Fruit fly (Drosophila melanogaster) whole organism: ENCODE measurements around the gene Set8.

Source experiments
- CG8478 ChIP-seq: fragments of >200 bp; optimal IDR thresholded peaks from 2 replicates; lab custom pipeline; 2018; ENCODE audit warnings: inconsistent platforms
- Dll ChIP-seq: fragments of >200 bp; optimal IDR thresholded peaks from 2 replicates; lab custom pipeline; 2017
- EcR ChIP-seq, 2 experiments: fragments of >200 bp; optimal IDR thresholded peaks; 2 replicates each; lab custom pipeline; 2017; ENCODE audit warnings: missing biosample characterization in 2 of 2, missing genetic modification characterization in 2 of 2, missing genetic modification reagents in 2 of 2
- pan ChIP-seq: fragments of >200 bp; optimal IDR thresholded peaks from 2 replicates; lab custom pipeline; 2017
- psq ChIP-seq: fragments of >200 bp; optimal IDR thresholded peaks from 2 replicates; lab custom pipeline; 2017
- usp ChIP-seq: fragments of >200 bp; optimal IDR thresholded peaks from 2 replicates; lab custom pipeline; 2017; ENCODE audit warnings: missing biosample characterization, missing genetic modification characterization, mixed read lengths

Gene Set8

DNA sequence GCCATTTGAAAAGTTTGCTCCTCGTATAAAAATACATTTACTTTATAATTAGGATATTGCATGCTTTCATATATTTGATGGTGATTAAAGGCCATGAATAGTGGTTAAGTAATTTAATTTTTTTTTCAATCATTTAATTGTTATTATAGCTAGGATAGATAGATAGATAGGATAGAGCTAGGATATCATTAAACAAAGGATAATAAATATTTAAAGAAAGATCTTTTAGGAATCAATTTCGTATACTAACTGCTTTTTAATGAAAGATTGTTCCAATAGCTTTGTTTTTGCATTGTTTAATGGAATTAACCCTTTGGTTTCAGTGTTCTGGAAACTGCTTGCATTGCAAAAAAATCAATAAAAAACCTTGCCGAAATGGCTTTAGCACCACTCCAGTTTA, 38.8 kb downstream of the Set8 start:
- no peak for TF ChIP-seq EcR (GFP tag; optimal IDR thresholded peaks at IDR 0.05; lab: Kevin White, UChicago)
- TF ChIP-seq psq (lab: Kevin White, UChicago): no peak
- TF ChIP-seq usp (GFP tag; lab: Kevin White, UChicago): no peak
- no peak for TF ChIP-seq Dll (lab: Kevin White, UChicago)
- TF ChIP-seq CG8478 (lab: Kevin White, UChicago): no peak

DNA sequence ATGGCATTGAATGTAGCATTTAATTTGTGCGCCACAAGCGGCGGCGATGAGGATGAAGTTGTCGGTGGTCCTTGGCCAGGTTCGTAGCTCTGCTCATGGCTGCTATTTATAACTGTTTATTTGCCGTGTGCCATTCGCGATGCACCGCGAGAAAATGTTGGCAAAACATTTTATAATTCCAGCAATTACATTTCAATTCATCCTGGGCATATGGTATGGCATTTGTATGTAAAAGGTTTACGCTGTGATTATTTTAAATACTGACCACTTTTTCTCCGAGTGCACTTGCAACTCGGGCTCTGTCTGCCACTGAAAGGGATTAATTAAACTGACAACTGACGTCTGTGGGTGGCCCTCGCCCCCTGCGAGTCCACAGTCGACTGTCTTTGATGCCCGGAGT, 40.8 kb downstream of the Set8 start:
- no peak for TF ChIP-seq usp (GFP tag; lab: Kevin White, UChicago)
- no peak for TF ChIP-seq EcR (GFP tag; optimal IDR thresholded peaks at IDR 0.05; lab: Kevin White, UChicago)
- no peak for TF ChIP-seq Dll (lab: Kevin White, UChicago)
- TF ChIP-seq pan (lab: Kevin White, UChicago): no peak
- no peak for TF ChIP-seq CG8478 (lab: Kevin White, UChicago)
- no peak for TF ChIP-seq psq (lab: Kevin White, UChicago)

DNA sequence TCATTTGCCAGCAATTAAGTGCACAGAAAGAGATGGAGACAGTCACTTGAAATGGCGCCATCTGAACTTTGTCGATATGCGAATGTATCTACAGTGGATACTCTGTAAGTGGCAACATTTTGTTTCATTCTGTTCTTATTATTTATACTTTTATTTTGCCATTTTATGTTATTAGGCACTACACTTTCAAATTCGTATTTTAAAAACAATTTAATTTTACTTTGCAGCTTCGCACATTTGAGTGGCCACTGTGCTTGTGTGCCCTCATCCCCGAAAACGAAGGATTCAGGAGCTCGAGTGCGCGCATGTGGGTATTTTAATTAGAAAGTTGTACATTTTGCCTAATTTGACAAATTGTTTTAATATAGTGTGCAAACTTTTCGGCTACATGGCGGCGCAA, 41.6 kb downstream of the Set8 start:
- no peak for TF ChIP-seq EcR (GFP tag; optimal IDR thresholded peaks at IDR 0.05; lab: Kevin White, UChicago)
- TF ChIP-seq usp (GFP tag; lab: Kevin White, UChicago): no peak
- TF ChIP-seq psq (lab: Kevin White, UChicago): no peak
- TF ChIP-seq Dll (lab: Kevin White, UChicago): no peak
- TF ChIP-seq pan (lab: Kevin White, UChicago): no peak
- no peak for TF ChIP-seq CG8478 (lab: Kevin White, UChicago)

DNA sequence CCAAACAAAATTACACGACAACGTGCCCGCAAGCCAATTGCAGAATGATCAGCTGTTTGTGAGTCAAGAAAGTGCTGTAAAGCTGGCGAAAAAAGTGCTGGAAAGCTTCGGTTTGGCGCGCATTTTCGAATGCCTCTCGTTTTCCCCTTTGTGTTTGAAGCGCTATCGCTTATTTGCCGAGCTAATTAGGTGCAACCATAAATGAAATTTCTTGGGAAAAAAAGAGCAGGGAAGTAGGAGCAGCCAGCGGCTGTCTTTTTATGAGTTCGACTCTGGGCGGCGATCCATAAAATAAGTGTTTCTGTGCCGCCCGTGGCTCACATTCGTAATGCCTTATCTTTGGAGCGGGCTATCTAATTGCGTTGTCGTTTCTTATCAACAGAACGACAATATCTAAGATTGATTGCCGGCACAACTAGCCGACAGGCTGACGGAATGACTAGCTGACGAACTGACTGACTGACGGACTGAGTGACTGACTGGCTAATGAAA, 45.9 kb downstream of the Set8 start, which contains the start of gene Dnaaf5:
Gene Dnaaf5, minus strand, starts transcription at position 46 of the 492 bp plus-strand sequence.
- TF ChIP-seq CG8478 (lab: Kevin White, UChicago) (no peak), usp (GFP tag; lab: Kevin White, UChicago) (no peak), EcR (GFP tag; optimal IDR thresholded peaks at IDR 0.05; lab: Kevin White, UChicago) (no peak), pan (lab: Kevin White, UChicago) (no peak), psq (lab: Kevin White, UChicago) (no peak), Dll (lab: Kevin White, UChicago) (no peak)

DNA sequence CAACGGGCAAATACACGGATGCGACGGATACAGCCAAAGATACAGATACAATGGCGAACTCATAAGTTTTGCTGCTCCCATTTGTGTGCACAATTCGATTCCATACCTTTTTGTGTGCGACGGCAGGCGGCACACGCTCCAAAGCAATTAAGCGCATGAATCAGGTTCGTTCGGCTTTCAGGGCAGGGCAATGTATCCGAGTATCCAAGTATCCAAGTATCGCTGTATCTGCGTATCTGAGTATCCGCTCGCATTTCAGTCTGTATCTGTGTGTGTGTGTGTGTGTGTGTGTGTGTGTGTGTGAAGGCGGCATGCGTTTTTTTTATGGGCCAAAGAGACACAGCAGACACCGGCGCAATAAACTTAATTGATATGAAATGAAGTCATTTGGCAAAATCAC, 47.3 kb downstream of the Set8 start:
- TF ChIP-seq usp (GFP tag; lab: Kevin White, UChicago) (no peak), EcR (GFP tag; optimal IDR thresholded peaks at IDR 0.05; lab: Kevin White, UChicago) (no peak), psq (lab: Kevin White, UChicago) (no peak), CG8478 (lab: Kevin White, UChicago) (no peak), Dll (lab: Kevin White, UChicago) (no peak), pan (lab: Kevin White, UChicago) (no peak)

DNA sequence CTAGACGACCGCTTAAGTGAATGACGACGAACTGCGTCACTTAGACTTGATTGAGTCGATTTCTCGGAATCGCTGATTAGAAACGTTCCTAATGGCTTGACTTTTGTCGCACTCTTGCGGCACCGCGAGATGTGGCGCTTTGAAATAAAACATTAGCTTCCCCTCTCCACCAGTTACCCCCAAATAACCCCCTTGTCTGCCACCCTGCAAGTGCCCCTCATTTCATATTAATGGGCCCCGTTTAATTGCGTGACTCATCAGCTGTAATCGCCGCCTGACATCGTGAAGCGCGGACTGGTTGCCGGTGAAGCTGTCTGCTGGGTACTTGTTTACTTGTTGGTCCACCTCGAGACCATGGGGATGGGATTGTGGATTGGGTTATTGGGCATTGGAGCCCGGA, 48.3 kb downstream of the Set8 start:
- TF ChIP-seq pan (lab: Kevin White, UChicago): no peak
- TF ChIP-seq psq (lab: Kevin White, UChicago): no peak
- TF ChIP-seq CG8478 (lab: Kevin White, UChicago): no peak
- TF ChIP-seq Dll (lab: Kevin White, UChicago): no peak
- TF ChIP-seq usp (GFP tag; lab: Kevin White, UChicago): no peak
- TF ChIP-seq EcR (GFP tag; optimal IDR thresholded peaks at IDR 0.05; lab: Kevin White, UChicago): no peak

DNA sequence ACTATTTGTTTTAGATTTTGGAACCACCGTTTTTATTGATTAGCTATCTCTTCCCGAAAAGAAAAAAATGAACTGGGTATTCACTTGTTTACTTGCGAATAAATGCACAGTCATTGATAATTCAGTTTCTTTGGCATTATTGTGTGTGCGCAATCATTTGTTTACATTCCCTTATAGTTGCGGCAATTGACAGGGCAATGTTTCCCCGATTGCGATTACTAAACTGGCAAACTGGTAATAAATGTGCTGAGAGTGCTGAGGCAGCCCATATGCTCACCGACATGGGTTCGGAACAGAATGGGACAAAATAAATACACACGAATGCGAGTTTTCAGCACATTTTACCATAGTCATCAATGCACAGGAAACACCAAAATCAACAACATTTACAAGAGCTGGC, 50.1 kb downstream of the Set8 start:
- TF ChIP-seq psq (lab: Kevin White, UChicago) (no peak), Dll (lab: Kevin White, UChicago) (no peak), usp (GFP tag; lab: Kevin White, UChicago) (no peak), pan (lab: Kevin White, UChicago) (no peak)

DNA sequence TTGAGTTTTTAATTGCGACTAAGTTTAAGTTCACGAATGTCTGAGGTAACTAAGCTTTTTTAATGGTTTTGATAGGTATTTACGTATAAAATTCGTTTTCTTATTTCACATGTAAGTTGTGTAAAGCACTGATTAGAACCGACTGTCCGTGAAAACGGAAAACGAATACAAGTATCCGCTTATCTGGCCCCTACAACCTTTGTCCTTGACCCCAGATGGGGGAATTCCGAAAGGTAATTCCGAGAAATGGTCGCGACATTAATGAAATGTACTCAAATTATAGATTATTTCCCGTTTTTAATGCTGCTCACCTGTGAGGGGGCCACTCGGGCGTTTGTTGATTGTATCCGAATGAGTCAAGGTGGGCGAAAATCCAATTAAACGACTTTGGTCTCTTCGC, 51.0 kb downstream of the Set8 start:
- TF ChIP-seq Dll (lab: Kevin White, UChicago): no peak
- no peak for TF ChIP-seq pan (lab: Kevin White, UChicago)
- TF ChIP-seq CG8478 (lab: Kevin White, UChicago): no peak
- TF ChIP-seq EcR (GFP tag; optimal IDR thresholded peaks at IDR 0.05; lab: Kevin White, UChicago): no peak
- TF ChIP-seq usp (GFP tag; lab: Kevin White, UChicago): no peak
- TF ChIP-seq psq (lab: Kevin White, UChicago): no peak

DNA sequence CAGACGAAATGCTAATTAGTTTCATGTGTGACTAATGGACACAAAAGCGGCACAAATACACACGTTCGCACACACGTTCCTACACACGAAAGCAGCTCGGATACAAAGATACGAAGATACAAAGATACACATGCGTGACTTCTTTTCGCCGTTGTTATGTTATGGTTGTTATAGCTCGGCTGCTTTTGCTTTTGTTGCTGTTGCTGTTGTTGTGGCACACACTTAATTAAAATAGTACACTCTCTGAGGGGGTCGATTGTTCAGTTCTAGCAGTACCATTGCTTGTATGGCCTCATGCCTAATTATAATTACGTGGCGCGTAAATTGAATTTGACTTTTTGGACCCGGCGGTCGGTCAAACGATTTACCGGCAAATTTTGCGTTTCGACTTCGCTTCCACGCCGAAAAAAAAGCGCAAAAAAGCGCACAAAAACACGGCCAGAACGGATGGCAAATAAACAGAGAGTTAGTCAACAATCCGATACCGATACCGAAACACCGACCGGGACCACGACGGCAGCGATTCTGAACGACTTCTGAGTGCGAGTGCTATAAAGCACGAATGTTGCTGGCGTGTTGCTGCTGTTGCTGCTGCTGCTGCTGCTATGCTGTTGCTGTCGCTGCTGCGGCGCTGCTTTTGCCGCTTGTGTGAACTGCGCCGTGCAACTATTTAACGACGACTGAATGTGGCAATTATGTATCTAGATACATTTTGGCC, 53.8 kb downstream of the Set8 start:
- no peak for TF ChIP-seq usp (GFP tag; lab: Kevin White, UChicago)
- no peak for TF ChIP-seq CG8478 (lab: Kevin White, UChicago)
- peak; percentile 33 for TF ChIP-seq Dll (lab: Kevin White, UChicago)
